Worm (Caenorhabditis elegans): ENCODE results near the gene str-97.

DNA sequence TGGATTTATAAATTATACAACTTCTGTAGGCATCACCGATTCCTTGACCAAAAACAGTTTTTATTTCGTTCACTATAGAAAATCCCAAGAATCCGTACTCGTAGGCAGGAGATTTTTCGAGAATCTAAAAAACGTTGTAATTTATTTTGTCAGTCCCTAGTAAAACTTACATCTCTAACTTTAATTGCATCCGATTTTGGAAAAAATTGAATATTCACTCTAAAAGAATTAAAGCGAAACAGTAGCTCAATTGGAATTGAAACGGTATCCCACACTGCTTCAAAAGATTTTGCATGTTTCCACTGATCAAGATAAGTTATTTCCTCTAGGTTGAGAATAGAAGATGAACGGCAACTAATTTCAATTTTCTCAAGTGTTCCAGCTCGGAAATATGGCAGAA is 23.8 kb downstream of the str-97 start, which contains the start of gene fbxa-142:
- TF ChIP-seq nhr-11 (tag; optimal IDR thresholded peaks at IDR 0.05) (no peak), mml-1 (tag; optimal IDR thresholded peaks at IDR 0.05) (no peak), eor-1 (tag; optimal IDR thresholded peaks at IDR 0.05) (no peak), skn-1 (tag; optimal IDR thresholded peaks at IDR 0.05) (no peak)

All from whole organism, L3 larva.